Fruit fly (Drosophila melanogaster) whole organism, pupa: ENCODE measurements around the gene CG6790.

Experiments used
- CG10348 ChIP-seq: fragments of 200-800 bp; sonication (Bioruptor generic); IDR thresholded peaks from 2 replicates; pipeline ENCODE4 v1.3.6; 2022; ENCODE audit warnings: missing biosample characterization, missing genetic modification characterization
- CG12605 ChIP-seq: fragments of 200-800 bp; sonication (Bioruptor generic); IDR thresholded peaks from 2 replicates; pipeline ENCODE4 v1.3.6; 2022; ENCODE audit warnings: missing biosample characterization, missing genetic modification characterization
- CG13204 ChIP-seq: fragments of 200-800 bp; sonication (Bioruptor generic); optimal IDR thresholded peaks from 2 replicates; lab custom pipeline; 2018; ENCODE audit warnings: missing biosample characterization, mild to moderate bottlenecking, missing genetic modification characterization, moderate library complexity
- CG14655 ChIP-seq: fragments of 200-800 bp; sonication (Bioruptor generic); optimal IDR thresholded peaks from 3 replicates; lab custom pipeline; 2017; ENCODE audit warnings: mild to moderate bottlenecking, missing biosample characterization, missing genetic modification reagents, missing genetic modification characterization
- CG15710 ChIP-seq: fragments of 200-800 bp; sonication (Bioruptor generic); optimal IDR thresholded peaks from 2 replicates; lab custom pipeline; 2018; ENCODE audit warnings: missing biosample characterization, mild to moderate bottlenecking, missing genetic modification characterization, moderate library complexity
- CG17806 ChIP-seq: fragments of 200-800 bp; sonication (Bioruptor generic); optimal IDR thresholded peaks from 2 replicates; lab custom pipeline; 2018; ENCODE audit warnings: missing biosample characterization, mild to moderate bottlenecking, missing genetic modification characterization, moderate library complexity
- CG32121 ChIP-seq: fragments of 200-800 bp; sonication (Bioruptor generic); IDR thresholded peaks from 2 replicates; pipeline ENCODE4 v1.3.6; 2022; ENCODE audit warnings: missing biosample characterization, missing genetic modification characterization
- CG34367 ChIP-seq: fragments of 200-800 bp; sonication (Bioruptor generic); optimal IDR thresholded peaks from 2 replicates; lab custom pipeline; 2018; ENCODE audit warnings: missing biosample characterization, mild to moderate bottlenecking, missing genetic modification characterization
- CG4496 ChIP-seq: fragments of 200-800 bp; sonication (Bioruptor generic); IDR thresholded peaks from 3 replicates; pipeline ENCODE4 v1.3.6; 2022; ENCODE audit warnings: missing biosample characterization, missing genetic modification characterization
- CG8159 ChIP-seq: fragments of 200-800 bp; sonication (Bioruptor generic); optimal IDR thresholded peaks from 3 replicates; lab custom pipeline; 2018; ENCODE audit warnings: missing biosample characterization, mild to moderate bottlenecking, missing genetic modification characterization, moderate library complexity
- CG8301 ChIP-seq: fragments of 200-800 bp; sonication (Bioruptor generic); optimal IDR thresholded peaks from 2 replicates; lab custom pipeline; 2018; ENCODE audit warnings: missing biosample characterization, mild to moderate bottlenecking, missing genetic modification characterization
- CG9948 ChIP-seq: fragments of 200-800 bp; sonication (Bioruptor generic); optimal IDR thresholded peaks from 2 replicates; lab custom pipeline; 2018; ENCODE audit warnings: missing biosample characterization, mild to moderate bottlenecking, missing genetic modification characterization, moderate library complexity
- D1 ChIP-seq: fragments of 200-800 bp; sonication (Bioruptor generic); optimal IDR thresholded peaks from 2 replicates; lab custom pipeline; 2018; ENCODE audit warnings: missing biosample characterization, mild to moderate bottlenecking, missing genetic modification characterization, moderate library complexity
- EcR ChIP-seq: fragments of 200-800 bp; sonication (Bioruptor generic); optimal IDR thresholded peaks from 3 replicates; lab custom pipeline; 2019; ENCODE audit warnings: missing biosample characterization, missing genetic modification characterization, mild to moderate bottlenecking, moderate library complexity, missing genetic modification reagents
- Ets98B ChIP-seq: fragments of 200-800 bp; sonication (Bioruptor generic); IDR thresholded peaks from 2 replicates; pipeline ENCODE4 v1.3.6; 2022; ENCODE audit warnings: missing biosample characterization, missing genetic modification characterization
- Pif1A ChIP-seq: fragments of 200-800 bp; sonication (Bioruptor generic); optimal IDR thresholded peaks from 3 replicates; lab custom pipeline; 2016; ENCODE audit warnings: missing biosample characterization, missing genetic modification characterization
- Pif1B ChIP-seq: fragments of 200-800 bp; sonication (Bioruptor generic); optimal IDR thresholded peaks from 3 replicates; lab custom pipeline; 2016; ENCODE audit warnings: missing biosample characterization, missing genetic modification characterization
- Snoo ChIP-seq: fragments of 200-800 bp; sonication (Bioruptor generic); optimal IDR thresholded peaks from 3 replicates; lab custom pipeline; 2017; ENCODE audit warnings: missing biosample characterization, mild to moderate bottlenecking, missing genetic modification characterization, inconsistent platforms
- fd96Ca ChIP-seq: fragments of 200-800 bp; sonication (Bioruptor generic); IDR thresholded peaks from 3 replicates; pipeline ENCODE4 v1.3.6; 2022; ENCODE audit warnings: missing biosample characterization, missing genetic modification characterization
- gl ChIP-seq: fragments of 200-800 bp; sonication (Bioruptor generic); optimal IDR thresholded peaks from 2 replicates; lab custom pipeline; 2018; ENCODE audit warnings: missing biosample characterization, mild to moderate bottlenecking, missing genetic modification characterization
- rn ChIP-seq: fragments of 200-800 bp; sonication (Bioruptor generic); IDR thresholded peaks from 2 replicates; pipeline ENCODE4 v1.3.6; 2022; ENCODE audit warnings: missing biosample characterization, missing genetic modification characterization

The CG6790 gene

DNA sequence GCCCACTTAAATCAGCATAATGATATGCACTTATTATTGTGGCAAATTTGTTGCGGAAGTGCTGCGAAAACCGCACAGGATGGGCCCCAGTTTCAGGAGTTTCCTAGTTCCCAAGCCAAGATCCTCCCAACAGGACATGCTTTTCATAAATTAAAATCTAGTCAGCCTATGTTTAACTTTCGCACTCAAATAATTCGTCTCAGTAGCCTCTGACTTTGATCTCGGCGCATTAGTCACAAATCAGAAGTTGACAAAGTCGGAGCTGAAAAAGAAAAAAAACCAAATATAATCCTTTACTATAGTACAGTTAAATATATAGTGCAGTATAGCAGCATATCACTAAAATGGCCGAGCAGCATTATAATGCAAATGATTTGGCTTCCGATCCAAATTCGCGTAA lies 24.7 kb downstream of the CG6790 start, which contains the start of gene CG14708:
Gene CG14708, plus strand, starts transcription at position 301 of the 400 bp plus-strand sequence.
- TF ChIP-seq CG34367 (tag; lab: Kevin White, UChicago) (no peak), CG15710 (tag; lab: Kevin White, UChicago) (no peak), EcR (GFP tag; lab: Kevin White, UChicago) (no peak), D1 (no peak), Snoo (tag; lab: Kevin White, UChicago) (no peak), CG12605 (GFP tag; lab: Robert Waterston, UW) (no peak), CG10348 (GFP tag; lab: Robert Waterston, UW) (no peak), CG13204 (no peak), CG32121 (GFP tag; lab: Robert Waterston, UW) (no peak), CG17806 (tag; lab: Kevin White, UChicago) (no peak), gl (tag; lab: Kevin White, UChicago) (no peak), CG9948 (no peak), Pif1A (GFP tag; lab: Kevin White, UChicago) (no peak), CG14655 (GFP tag; lab: Kevin White, UChicago) (no peak), CG8301 (tag; lab: Kevin White, UChicago) (no peak), Ets98B (GFP tag; lab: Robert Waterston, UW) (no peak), rn (GFP tag; lab: Robert Waterston, UW) (no peak), Pif1B (GFP tag; lab: Kevin White, UChicago) (no peak)

DNA sequence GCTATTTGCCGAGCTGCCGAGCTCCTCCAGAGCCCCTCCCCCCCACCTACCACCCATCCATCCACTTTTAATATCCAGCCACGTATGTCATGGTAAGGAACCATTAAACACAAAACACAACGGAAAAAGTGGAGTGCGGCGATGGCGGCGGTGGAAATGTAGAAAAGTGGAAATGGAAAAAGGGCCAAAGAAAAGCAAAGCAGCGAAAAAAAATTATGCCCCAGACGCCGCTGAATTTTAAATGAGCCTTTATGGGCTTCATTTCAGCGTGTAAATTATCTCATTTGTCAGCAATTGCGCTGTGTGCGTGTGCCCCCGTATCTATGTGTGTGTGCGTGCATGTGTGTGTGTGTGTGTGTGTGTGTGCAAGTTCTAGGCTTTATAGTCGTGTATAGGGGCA lies 27.5 kb downstream of the CG6790 start:
- no peak for TF ChIP-seq CG9948
- TF ChIP-seq CG4496 (GFP tag; lab: Robert Waterston, UW): no peak
- TF ChIP-seq CG32121 (GFP tag; lab: Robert Waterston, UW): no peak
- no peak for TF ChIP-seq CG10348 (GFP tag; lab: Robert Waterston, UW)
- no peak for TF ChIP-seq CG14655 (GFP tag; lab: Kevin White, UChicago)
- TF ChIP-seq CG17806 (tag; lab: Kevin White, UChicago): no peak
- TF ChIP-seq Ets98B (GFP tag; lab: Robert Waterston, UW): no peak
- TF ChIP-seq CG8301 (tag; lab: Kevin White, UChicago): no peak
- no peak for TF ChIP-seq Pif1B (GFP tag; lab: Kevin White, UChicago)
- TF ChIP-seq rn (GFP tag; lab: Robert Waterston, UW): no peak
- TF ChIP-seq Pif1A (GFP tag; lab: Kevin White, UChicago): no peak
- no peak for TF ChIP-seq Snoo (tag; lab: Kevin White, UChicago)
- no peak for TF ChIP-seq CG15710 (tag; lab: Kevin White, UChicago)
- no peak for TF ChIP-seq CG8159 (tag; lab: Kevin White, UChicago)
- no peak for TF ChIP-seq CG13204
- no peak for TF ChIP-seq EcR (GFP tag; lab: Kevin White, UChicago)
- no peak for TF ChIP-seq fd96Ca (GFP tag; lab: Robert Waterston, UW)

DNA sequence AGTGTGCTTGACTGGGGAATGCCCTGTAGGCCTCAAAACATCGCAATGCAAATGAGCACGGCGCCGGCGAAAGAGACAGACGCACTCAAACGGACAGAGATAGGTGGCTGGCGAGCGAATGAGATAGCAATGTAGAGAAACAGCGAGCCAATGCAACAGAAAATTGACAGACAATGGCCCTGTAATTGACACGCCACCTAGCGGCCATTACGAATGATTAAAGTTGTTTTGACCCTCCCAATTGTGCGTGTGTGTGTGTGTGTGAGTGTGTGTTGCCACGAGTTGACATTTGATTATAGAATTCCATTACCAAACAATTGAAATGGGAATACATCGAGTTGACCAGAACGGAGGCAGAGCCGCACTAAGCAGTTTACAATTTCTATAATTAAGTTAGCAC lies 34.4 kb downstream of the CG6790 start:
- no peak for TF ChIP-seq D1
- TF ChIP-seq CG17806 (tag; lab: Kevin White, UChicago): no peak
- no peak for TF ChIP-seq CG9948
- TF ChIP-seq CG4496 (GFP tag; lab: Robert Waterston, UW): no peak
- no peak for TF ChIP-seq fd96Ca (GFP tag; lab: Robert Waterston, UW)

DNA sequence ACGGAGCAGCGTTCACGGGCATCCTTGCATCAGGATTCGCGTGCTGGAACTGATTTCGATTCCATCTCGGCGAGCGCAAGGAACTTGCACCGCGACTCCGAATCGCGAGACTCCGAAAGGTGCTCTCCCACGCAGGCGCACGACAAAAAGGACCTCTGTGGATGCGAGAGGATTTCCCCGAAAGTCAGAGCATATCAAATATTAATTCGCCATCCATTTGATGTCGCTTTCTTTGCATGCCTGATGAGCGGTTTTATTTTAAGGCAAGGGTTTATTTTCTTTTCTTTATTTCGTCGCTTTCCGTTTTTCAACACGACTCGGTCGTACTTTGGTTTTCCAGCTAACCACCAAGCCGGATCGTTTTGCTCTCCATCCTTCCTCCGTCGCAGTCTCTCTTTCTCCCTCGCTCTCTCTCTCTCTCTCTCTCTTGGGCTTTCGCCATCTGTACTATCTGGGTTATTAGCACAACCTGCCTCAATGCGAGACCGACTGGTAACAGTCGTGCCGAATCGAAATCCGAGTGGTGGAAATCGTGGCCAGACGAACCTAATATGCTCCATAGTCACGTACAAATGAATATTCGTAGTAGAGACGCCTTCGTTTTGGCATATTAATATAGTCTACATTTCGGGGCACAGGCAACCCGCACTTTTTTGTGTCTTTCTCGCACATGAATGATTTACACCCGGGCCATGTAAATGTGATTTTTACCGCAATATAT lies 35.5 kb downstream of the CG6790 start, which contains the start of gene dpr4:
Gene dpr4, minus strand, starts transcription at position 51 of the 721 bp plus-strand sequence.
- TF ChIP-seq rn (GFP tag; lab: Robert Waterston, UW): no peak
- TF ChIP-seq Pif1B (GFP tag; lab: Kevin White, UChicago): no peak
- TF ChIP-seq CG12605 (GFP tag; lab: Robert Waterston, UW): no peak
- no peak for TF ChIP-seq CG10348 (GFP tag; lab: Robert Waterston, UW)
- TF ChIP-seq EcR (GFP tag; lab: Kevin White, UChicago): no peak
- no peak for TF ChIP-seq CG9948
- no peak for TF ChIP-seq CG13204
- no peak for TF ChIP-seq CG34367 (tag; lab: Kevin White, UChicago)
- no peak for TF ChIP-seq CG17806 (tag; lab: Kevin White, UChicago)
- no peak for TF ChIP-seq Snoo (tag; lab: Kevin White, UChicago)
- no peak for TF ChIP-seq Pif1A (GFP tag; lab: Kevin White, UChicago)
- TF ChIP-seq fd96Ca (GFP tag; lab: Robert Waterston, UW): no peak
- TF ChIP-seq, all 21 proteins: peak for 0

DNA sequence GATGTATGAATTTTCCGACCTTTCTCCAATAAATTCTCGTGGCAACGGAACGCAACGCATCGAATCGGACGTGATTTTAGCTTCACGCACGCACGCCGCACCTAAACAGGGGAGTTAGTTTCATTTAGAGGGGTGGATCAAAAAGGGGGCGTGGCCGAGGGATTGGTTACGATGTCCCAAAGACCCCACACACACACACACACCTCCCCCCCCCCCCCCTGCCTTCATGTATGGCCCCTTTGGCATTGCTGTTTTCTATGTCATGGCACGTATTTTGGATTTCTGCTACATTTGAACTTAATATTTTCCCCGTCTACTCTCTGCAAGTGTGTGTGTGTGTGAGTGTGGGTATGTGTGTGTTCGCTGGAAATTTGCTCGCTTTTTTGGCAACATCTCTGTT lies 46.7 kb downstream of the CG6790 start:
- TF ChIP-seq CG14655 (GFP tag; lab: Kevin White, UChicago) (no peak), rn (GFP tag; lab: Robert Waterston, UW) (no peak), CG8159 (tag; lab: Kevin White, UChicago) (no peak), Snoo (tag; lab: Kevin White, UChicago) (no peak), CG8301 (tag; lab: Kevin White, UChicago) (no peak), D1 (no peak)
